Worm (Caenorhabditis elegans) whole organism, L2 larva: Measurements from ENCODE around the gene sqv-6.

Source experiments
- aly-2 ChIP-seq: fragments of 150-350 bp; optimal IDR thresholded peaks from 2 replicates; lab custom pipeline; 2014; ENCODE audit warnings: missing biosample characterization, missing genetic modification characterization
- ceh-82 ChIP-seq: fragments of 150-350 bp; optimal IDR thresholded peaks from 2 replicates; lab custom pipeline; 2014; ENCODE audit warnings: missing biosample characterization, missing genetic modification characterization
- egl-27 ChIP-seq: sonication (generic microtip); optimal IDR thresholded peaks from 3 replicates; lab custom pipeline; 2017; ENCODE audit warnings: missing biosample characterization, missing genetic modification reagents, missing genetic modification characterization
- elt-3 ChIP-seq: sonication (generic microtip); optimal IDR thresholded peaks from 2 replicates; lab custom pipeline; 2017; ENCODE audit warnings: missing biosample characterization, missing genetic modification characterization
- lin-11 ChIP-seq: fragments of 150-350 bp; sonication (generic microtip); optimal IDR thresholded peaks from 2 replicates; lab custom pipeline; 2014; ENCODE audit warnings: missing biosample characterization, missing genetic modification characterization, inconsistent platforms, mixed read lengths
- lin-13 ChIP-seq: fragments of 150-350 bp; optimal IDR thresholded peaks from 2 replicates; lab custom pipeline; 2014; ENCODE audit warnings: missing biosample characterization, missing genetic modification reagents, missing genetic modification characterization
- mdl-1 ChIP-seq, 2 experiments: fragments of 150-350 bp in 1 of 2; sonication (generic microtip) in 1 of 2; optimal IDR thresholded peaks; 2 replicates each; lab custom pipeline; 2017; ENCODE audit warnings: missing biosample characterization in 2 of 2, missing genetic modification characterization in 2 of 2
- nhr-10 ChIP-seq: sonication (generic microtip); optimal IDR thresholded peaks from 2 replicates; lab custom pipeline; 2017; ENCODE audit warnings: missing biosample characterization, missing genetic modification characterization
- nhr-11 ChIP-seq: fragments of 150-350 bp; optimal IDR thresholded peaks from 2 replicates; lab custom pipeline; 2014; ENCODE audit warnings: missing biosample characterization, missing genetic modification characterization
- nhr-12 ChIP-seq: fragments of 150-350 bp; optimal IDR thresholded peaks from 2 replicates; lab custom pipeline; 2014; ENCODE audit warnings: missing biosample characterization, missing genetic modification characterization
- unc-39 ChIP-seq: fragments of 150-350 bp; optimal IDR thresholded peaks from 2 replicates; lab custom pipeline; 2014; ENCODE audit warnings: missing biosample characterization, missing genetic modification characterization
- unc-62 ChIP-seq: fragments of 150-350 bp; optimal IDR thresholded peaks from 2 replicates; lab custom pipeline; 2014; ENCODE audit warnings: missing biosample characterization, missing genetic modification reagents, missing genetic modification characterization
- ztf-11 ChIP-seq: sonication (generic microtip); optimal IDR thresholded peaks from 2 replicates; lab custom pipeline; 2017; ENCODE audit warnings: missing biosample characterization, missing genetic modification characterization

- TF ChIP-seq unc-62: no peak
- no peak for TF ChIP-seq egl-27 (tag; lab: Kevin White, UChicago)
- TF ChIP-seq ztf-11: no peak
- no peak for TF ChIP-seq mdl-1 (tag; optimal IDR thresholded peaks at IDR 0.05; lab: Kevin White, UChicago)
- TF ChIP-seq lin-11 (tag; lab: Kevin White, UChicago): no peak
- TF ChIP-seq unc-39 (tag; lab: Kevin White, UChicago): no peak
- TF ChIP-seq nhr-12: no peak
- no peak for TF ChIP-seq aly-2 (tag; lab: Kevin White, UChicago)
- TF ChIP-seq nhr-11 (tag; lab: Kevin White, UChicago): no peak
- TF ChIP-seq ceh-82 (tag; lab: Kevin White, UChicago): no peak
- no peak for TF ChIP-seq lin-13 (GFP tag; lab: Kevin White, UChicago)
- TF ChIP-seq nhr-10: no peak
- no peak for TF ChIP-seq elt-3
These were observed 53.1 kb downstream of the sqv-6 start, which contains the start of gene adh-5 for ce11 chrV:911474-911873.
